Fruit fly (Drosophila melanogaster) whole organism, adult: ENCODE measurements around the gene CG6230.

Source experiments
- CG14711 ChIP-seq: fragments of 200-800 bp; sonication (Bioruptor generic); optimal IDR thresholded peaks from 2 replicates; lab custom pipeline; 2018; ENCODE audit warnings: missing biosample characterization, mild to moderate bottlenecking, missing genetic modification characterization, moderate library complexity
- Clk ChIP-seq: fragments of 200-800 bp; sonication (Bioruptor generic); optimal IDR thresholded peaks from 2 replicates; lab custom pipeline; 2017; ENCODE audit warnings: missing biosample characterization, missing genetic modification characterization
- bab1 ChIP-seq: fragments of 200-800 bp; sonication (Bioruptor generic); optimal IDR thresholded peaks from 3 replicates; lab custom pipeline; 2019; ENCODE audit warnings: missing biosample characterization, mild to moderate bottlenecking, missing genetic modification characterization, moderate library complexity

- TF ChIP-seq CG14711 (tag; lab: Kevin White, UChicago): no peak
- TF ChIP-seq bab1: no peak
- no peak for TF ChIP-seq Clk (GFP tag; lab: Kevin White, UChicago)
These were observed 51.2 kb downstream of the CG6230 start for dm6 chr2L:11068907-11069306.
